Worm (Caenorhabditis elegans): ENCODE data around the gene sdz-9.

sdz-9 gene

DNA sequence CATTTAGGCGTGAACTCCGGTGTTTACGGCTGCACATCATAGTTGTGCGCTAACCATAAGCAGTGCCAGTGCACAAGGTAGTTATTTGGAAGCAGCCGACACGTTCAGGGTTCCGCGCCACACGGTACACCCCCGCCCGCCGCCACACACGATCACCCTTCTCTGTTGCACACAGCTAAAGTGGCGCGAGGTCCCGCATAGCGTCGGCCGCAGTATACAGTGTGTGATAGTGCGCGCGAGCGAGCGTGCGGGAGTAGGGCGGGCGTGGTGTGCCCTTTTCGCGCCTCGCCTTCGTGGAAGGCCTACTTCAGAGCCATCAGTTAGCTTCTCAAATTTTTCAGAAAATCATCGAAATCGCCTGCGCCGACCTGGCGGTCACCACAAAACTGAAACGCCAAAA, 36.5 kb downstream of the sdz-9 start:
- TF ChIP-seq aha-1 (tag) (no peak), php-3 (GFP tag; IDR thresholded peaks at IDR 0.05) (0 out of 2 replicates have a peak, but pooled peaks have one; percentile 12), lin-29 (GFP tag; IDR thresholded peaks at IDR 0.05) (0 out of 2 replicates have a peak, but pooled peaks have one; percentile 19), F44E2.7 (GFP tag; IDR thresholded peaks at IDR 0.05) (no peak), set-16 (GFP tag; IDR thresholded peaks at IDR 0.05) (peak; percentile 82), lim-7 (GFP tag; IDR thresholded peaks at IDR 0.05) (peak; percentile 34; the same call in 1 of the 2 replicates), jun-1 (tag; optimal IDR thresholded peaks at IDR 0.05) (no peak), daf-16 (GFP tag; optimal IDR thresholded peaks at IDR 0.05) (no peak), daf-16 (tag; optimal IDR thresholded peaks at IDR 0.05) (no peak)

DNA sequence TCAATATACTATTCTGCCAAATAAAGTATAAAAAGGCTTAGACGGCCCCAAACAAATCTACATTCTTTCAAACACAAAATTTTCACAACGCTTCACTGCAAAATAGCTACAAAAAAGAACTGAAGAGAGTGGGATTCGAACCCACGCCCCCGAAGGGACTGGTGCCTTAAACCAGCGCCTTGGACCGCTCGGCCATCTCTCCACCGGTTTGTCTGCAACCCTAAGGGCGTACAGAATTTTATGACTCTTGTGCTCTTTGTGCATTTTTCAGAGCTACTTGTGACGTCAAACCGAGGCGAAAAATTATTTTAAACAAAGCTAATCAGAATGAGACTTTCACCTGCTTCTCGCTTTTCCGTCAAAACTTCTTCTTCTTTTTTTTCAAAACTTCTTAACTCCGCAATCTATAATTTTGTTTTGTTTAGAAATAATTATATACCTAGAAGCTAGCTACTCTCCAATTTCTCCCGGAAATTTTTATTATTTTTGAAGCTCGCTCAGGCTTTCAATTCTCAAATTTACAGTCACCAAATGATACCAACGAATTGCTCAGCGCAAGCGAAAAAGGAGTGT, 37.2 kb downstream of the sdz-9 start, which contains the start of gene T05A8.8:
Gene T05A8.8, plus strand, starts transcription at position 523 of the 573 bp plus-strand sequence.
- TF ChIP-seq D1046.2 (GFP tag; IDR thresholded peaks at IDR 0.05) = 0 out of 2 replicates have a peak, but pooled peaks have one; percentile 36
- no peak for TF ChIP-seq lin-29 (GFP tag; IDR thresholded peaks at IDR 0.05)
- TF ChIP-seq aha-1 (tag) = no peak
- TF ChIP-seq lsy-2 (tag; optimal IDR thresholded peaks at IDR 0.05) = no peak
- TF ChIP-seq zfp-3 (GFP tag; conservative IDR thresholded peaks at IDR 0.05) = no peak
- TF ChIP-seq madf-5 (GFP tag; IDR thresholded peaks at IDR 0.05) = 0 out of 4 replicates have a peak, but pooled peaks have one; percentile 27 to 41
- TF ChIP-seq unc-62 (GFP tag; optimal IDR thresholded peaks at IDR 0.05 in 1 of 2) = peak in 1 of 2 experiments; percentile 51
- TF ChIP-seq unc-62 (tag; optimal IDR thresholded peaks at IDR 0.05) = no peak
- no peak for TF ChIP-seq Y48G9A.11 (GFP tag; IDR thresholded peaks at IDR 0.05)
- TF ChIP-seq lin-1 (GFP tag; IDR thresholded peaks at IDR 0.05) = no peak
- TF ChIP-seq lim-7 (GFP tag; IDR thresholded peaks at IDR 0.05) = 0 out of 2 replicates have a peak, but pooled peaks have one; percentile 48
- TF ChIP-seq tra-1 (GFP tag; IDR thresholded peaks at IDR 0.05) = no peak
- TF ChIP-seq ZK337.2 (GFP tag; IDR thresholded peaks at IDR 0.05) = no peak
- no peak for TF ChIP-seq zag-1 (tag; optimal IDR thresholded peaks at IDR 0.05)
- TF ChIP-seq egl-43 (GFP tag; IDR thresholded peaks at IDR 0.05) = peak; percentile 67
- TF ChIP-seq lin-15B (tag; optimal IDR thresholded peaks at IDR 0.05) = no peak
- TF ChIP-seq Y75B8A.6 (GFP tag; IDR thresholded peaks at IDR 0.05) = 0 out of 2 replicates have a peak, but pooled peaks have one; percentile 34
- TF ChIP-seq nhr-111 (GFP tag; optimal IDR thresholded peaks at IDR 0.05) = no peak
- TF ChIP-seq dpl-1 (GFP tag; optimal IDR thresholded peaks at IDR 0.05) = no peak
- TF ChIP-seq ztf-7 (tag; optimal IDR thresholded peaks at IDR 0.05) = no peak
- TF ChIP-seq daf-12 (tag; optimal IDR thresholded peaks at IDR 0.05) = no peak
- TF ChIP-seq nhr-102 (tag; optimal IDR thresholded peaks at IDR 0.05) = no peak
- no peak for TF ChIP-seq egl-27 (tag; optimal IDR thresholded peaks at IDR 0.05)
- TF ChIP-seq madf-9 (GFP tag; conservative IDR thresholded peaks at IDR 0.05) = 0 out of 2 replicates have a peak, but pooled peaks have one; percentile 15
- 0 out of 2 replicates have a peak, but pooled peaks have one; percentile 35 for TF ChIP-seq vab-7 (GFP tag; IDR thresholded peaks at IDR 0.05)
- TF ChIP-seq F26F4.8 (GFP tag; conservative IDR thresholded peaks at IDR 0.05) = peak; percentile 70; the same call in 1 of the 2 replicates
- no peak for TF ChIP-seq fkh-10 (GFP tag; optimal IDR thresholded peaks at IDR 0.05)
- 0 out of 2 replicates have a peak, but pooled peaks have one; percentile 5 for TF ChIP-seq dmd-8 (GFP tag; IDR thresholded peaks at IDR 0.05)
- TF ChIP-seq lin-38 (GFP tag; IDR thresholded peaks at IDR 0.05) = no peak; the same call in 1 of the 2 replicates
- TF ChIP-seq jun-1 (tag; optimal IDR thresholded peaks at IDR 0.05) = no peak

DNA sequence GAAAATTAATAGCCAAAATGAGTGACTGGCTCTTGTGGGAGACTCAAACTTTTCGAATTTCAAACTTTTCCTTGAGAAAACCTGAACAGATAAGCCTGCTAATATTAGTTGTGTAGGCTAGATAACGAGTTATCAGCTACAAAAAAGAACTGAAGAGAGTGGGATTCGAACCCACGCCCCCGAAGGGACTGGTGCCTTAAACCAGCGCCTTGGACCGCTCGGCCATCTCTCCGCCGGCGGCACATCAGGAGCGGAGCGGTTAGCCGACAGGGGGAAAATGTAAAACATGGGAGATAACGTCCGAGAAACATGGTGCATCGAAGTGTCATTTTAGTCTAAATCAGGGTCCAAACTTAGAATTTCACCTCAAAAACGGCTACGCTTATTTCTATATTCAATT, 37.8 kb downstream of the sdz-9 start:
- TF ChIP-seq rbr-2 (tag; optimal IDR thresholded peaks at IDR 0.05) (no peak), aha-1 (tag) (peak; percentile 80), mdt-29 (GFP tag; IDR thresholded peaks at IDR 0.05) (peak; percentile 52; the same call in 1 of the 2 replicates), sdz-12 (GFP tag; optimal IDR thresholded peaks at IDR 0.05) (no peak), zip-11 (GFP tag; IDR thresholded peaks at IDR 0.05) (no peak), unc-130 (GFP tag; optimal IDR thresholded peaks at IDR 0.05) (no peak), ztf-7 (tag; optimal IDR thresholded peaks at IDR 0.05) (no peak), Y48G9A.11 (GFP tag; IDR thresholded peaks at IDR 0.05) (peak; percentile 66), dpl-1 (GFP tag; optimal IDR thresholded peaks at IDR 0.05) (no peak), unc-39 (tag; optimal IDR thresholded peaks at IDR 0.05) (no peak), unc-62 (GFP tag; optimal IDR thresholded peaks at IDR 0.05 in 1 of 2) (no peak), unc-62 (tag; optimal IDR thresholded peaks at IDR 0.05) (no peak), dve-1 (tag; optimal IDR thresholded peaks at IDR 0.05; ENCODE audit: insufficient read depth) (no peak), ces-1 (GFP tag; optimal IDR thresholded peaks at IDR 0.05) (no peak), Y5F2A.4 (GFP tag; optimal IDR thresholded peaks at IDR 0.05) (no peak), D1046.2 (GFP tag; IDR thresholded peaks at IDR 0.05) (0 out of 2 replicates have a peak, but pooled peaks have one; percentile 19), mdl-1 (tag; optimal IDR thresholded peaks at IDR 0.05) (no peak), php-3 (GFP tag; IDR thresholded peaks at IDR 0.05) (no peak), daf-16 (GFP tag; optimal IDR thresholded peaks at IDR 0.05) (no peak), daf-16 (tag; optimal IDR thresholded peaks at IDR 0.05) (peak; percentile 13), nhr-25 (tag; optimal IDR thresholded peaks at IDR 0.05; ENCODE audit: borderline replicate concordance, insufficient read depth) (no peak), F44E2.7 (GFP tag; IDR thresholded peaks at IDR 0.05) (0 out of 2 replicates have a peak, but pooled peaks have one; percentile 71)

Measured in whole organism, L4 larva.